Fruit fly (Drosophila melanogaster) whole organism, prepupa: ENCODE measurements around the gene Shaw.

Experiments used
- Blimp-1 ChIP-seq: fragments of 200-800 bp; sonication (Bioruptor generic); optimal IDR thresholded peaks from 3 replicates; lab custom pipeline; 2017; ENCODE audit warnings: missing biosample characterization, missing genetic modification characterization, mild to moderate bottlenecking, moderate library complexity, missing genetic modification reagents
- CG11294 ChIP-seq: fragments of 200-800 bp; sonication (Bioruptor generic); IDR thresholded peaks from 2 replicates; pipeline ENCODE4 v1.3.6; 2022; ENCODE audit warnings: missing biosample characterization, missing genetic modification characterization
- CG11762 ChIP-seq: fragments of 200-800 bp; sonication (Bioruptor generic); optimal IDR thresholded peaks from 3 replicates; lab custom pipeline; 2016; ENCODE audit warnings: missing biosample characterization, missing genetic modification characterization; ENCODE audit not compliant: insufficient read depth
- CG1621 ChIP-seq: fragments of 200-800 bp; sonication (Bioruptor generic); optimal IDR thresholded peaks from 3 replicates; lab custom pipeline; 2018; ENCODE audit warnings: missing biosample characterization, mild to moderate bottlenecking, missing genetic modification characterization
- CG16779 ChIP-seq: fragments of 200-800 bp; sonication (Bioruptor generic); optimal IDR thresholded peaks from 3 replicates; lab custom pipeline; 2017; ENCODE audit warnings: missing biosample characterization, mild to moderate bottlenecking, missing genetic modification characterization
- CG3032 ChIP-seq: fragments of 200-800 bp; optimal IDR thresholded peaks from 2 replicates; lab custom pipeline; 2019; ENCODE audit warnings: missing biosample characterization, mild to moderate bottlenecking, missing genetic modification characterization, moderate library complexity
- CG3919 ChIP-seq: fragments of 200-800 bp; sonication (Bioruptor generic); optimal IDR thresholded peaks from 3 replicates; lab custom pipeline; 2016; ENCODE audit warnings: missing biosample characterization, missing genetic modification characterization
- CG6792 ChIP-seq: fragments of 200-800 bp; sonication (Bioruptor generic); optimal IDR thresholded peaks from 3 replicates; lab custom pipeline; 2016; ENCODE audit warnings: missing biosample characterization, missing genetic modification characterization
- CG6808 ChIP-seq: fragments of 200-800 bp; sonication (Bioruptor generic); optimal IDR thresholded peaks from 3 replicates; lab custom pipeline; 2017; ENCODE audit warnings: missing biosample characterization, missing genetic modification characterization, mild to moderate bottlenecking, moderate library complexity, missing genetic modification reagents
- CG7368 ChIP-seq: fragments of 200-800 bp; sonication (Bioruptor generic); optimal IDR thresholded peaks from 3 replicates; lab custom pipeline; 2016; ENCODE audit warnings: missing biosample characterization, missing genetic modification characterization
- CG8119 ChIP-seq: fragments of 200-800 bp; sonication (Bioruptor generic); IDR thresholded peaks from 3 replicates; pipeline ENCODE4 v1.3.6; 2022; ENCODE audit warnings: missing biosample characterization, missing genetic modification characterization
- CG8319 ChIP-seq: fragments of 200-800 bp; sonication (Bioruptor generic); optimal IDR thresholded peaks from 3 replicates; lab custom pipeline; 2016; ENCODE audit warnings: missing biosample characterization, missing genetic modification characterization
- Eip78C ChIP-seq: fragments of 200-800 bp; sonication (Bioruptor generic); peaks from one replicate; lab custom pipeline; 2016; ENCODE audit warnings: missing biosample characterization, missing genetic modification characterization
- Eip93F ChIP-seq: fragments of 200-800 bp; sonication (Bioruptor generic); optimal IDR thresholded peaks from 2 replicates; lab custom pipeline; 2016; ENCODE audit warnings: missing biosample characterization, mild to moderate bottlenecking, missing genetic modification characterization
- Ets96B ChIP-seq: fragments of 200-800 bp; optimal IDR thresholded peaks from 2 replicates; lab custom pipeline; 2019; ENCODE audit warnings: missing biosample characterization, mild to moderate bottlenecking, missing genetic modification characterization, moderate library complexity
- Gug ChIP-seq: fragments of 200-800 bp; sonication (Bioruptor generic); IDR thresholded peaks from 2 replicates; pipeline ENCODE4 v1.3.6; 2022; ENCODE audit warnings: missing biosample characterization, missing genetic modification characterization
- Hr38 ChIP-seq: sonication (Bioruptor generic); optimal IDR thresholded peaks from 2 replicates; lab custom pipeline; 2016; ENCODE audit warnings: missing biosample characterization, missing genetic modification characterization
- Hr39 ChIP-seq: fragments of 200-800 bp; sonication (Bioruptor generic); optimal IDR thresholded peaks from 2 replicates; lab custom pipeline; 2016; ENCODE audit warnings: missing biosample characterization, missing genetic modification characterization
- Lpt ChIP-seq: fragments of 200-800 bp; sonication (Bioruptor generic); optimal IDR thresholded peaks from 3 replicates; lab custom pipeline; 2016; ENCODE audit warnings: missing biosample characterization, missing genetic modification characterization
- OdsH ChIP-seq: fragments of 200-800 bp; sonication (Bioruptor generic); optimal IDR thresholded peaks from 3 replicates; lab custom pipeline; 2016; ENCODE audit warnings: missing biosample characterization, missing genetic modification characterization
- Smox ChIP-seq: fragments of 200-800 bp; sonication (Bioruptor generic); optimal IDR thresholded peaks from 3 replicates; lab custom pipeline; 2016; ENCODE audit warnings: missing biosample characterization, missing genetic modification characterization
- Sox102F ChIP-seq: fragments of 200-800 bp; sonication (Bioruptor generic); optimal IDR thresholded peaks from 2 replicates; lab custom pipeline; 2016; ENCODE audit warnings: missing biosample characterization, mild to moderate bottlenecking, missing genetic modification characterization
- Sox14 ChIP-seq: fragments of 200-800 bp; sonication (Bioruptor generic); optimal IDR thresholded peaks from 3 replicates; lab custom pipeline; 2016; ENCODE audit warnings: missing biosample characterization, missing genetic modification characterization
- Sox15 ChIP-seq: fragments of 200-800 bp; sonication (Bioruptor generic); optimal IDR thresholded peaks from 3 replicates; lab custom pipeline; 2016; ENCODE audit warnings: missing biosample characterization, missing genetic modification characterization
- achi ChIP-seq: fragments of 200-800 bp; sonication (Bioruptor generic); optimal IDR thresholded peaks from 3 replicates; lab custom pipeline; 2016; ENCODE audit warnings: missing biosample characterization, missing genetic modification characterization
- cyc ChIP-seq: fragments of 200-800 bp; sonication (Bioruptor generic); optimal IDR thresholded peaks from 3 replicates; lab custom pipeline; 2016; ENCODE audit warnings: missing biosample characterization, missing genetic modification characterization
- dsx ChIP-seq: fragments of 200-800 bp; optimal IDR thresholded peaks from 3 replicates; lab custom pipeline; 2019; ENCODE audit warnings: missing biosample characterization, mild to moderate bottlenecking, missing genetic modification characterization, moderate library complexity; ENCODE audit not compliant: poor library complexity, severe bottlenecking
- esn ChIP-seq: fragments of 200-800 bp; sonication (Bioruptor generic); optimal IDR thresholded peaks from 2 replicates; lab custom pipeline; 2016; ENCODE audit warnings: missing biosample characterization, mild to moderate bottlenecking, missing genetic modification characterization, moderate library complexity
- fd59A ChIP-seq: fragments of 200-800 bp; sonication (Bioruptor generic); optimal IDR thresholded peaks from 2 replicates; lab custom pipeline; 2017; ENCODE audit warnings: missing biosample characterization, mild to moderate bottlenecking, missing genetic modification characterization, missing genetic modification reagents
- fkh ChIP-seq: fragments of 200-800 bp; sonication (Bioruptor generic); optimal IDR thresholded peaks from 3 replicates; lab custom pipeline; 2017; ENCODE audit warnings: missing biosample characterization, mild to moderate bottlenecking, missing genetic modification characterization, moderate library complexity
- net ChIP-seq: fragments of 200-800 bp; sonication (Bioruptor generic); optimal IDR thresholded peaks from 3 replicates; lab custom pipeline; 2016; ENCODE audit warnings: missing biosample characterization, missing genetic modification characterization
- salr ChIP-seq, 2 experiments: fragments of 200-800 bp; sonication (Bioruptor generic); optimal IDR thresholded peaks; 3 replicates each; lab custom pipeline; 2016 to 2018; ENCODE audit warnings: missing biosample characterization in 2 of 2, missing genetic modification characterization in 2 of 2, mild to moderate bottlenecking in 1 of 2
- spab ChIP-seq: fragments of 200-800 bp; sonication (Bioruptor generic); optimal IDR thresholded peaks from 2 replicates; lab custom pipeline; 2017; ENCODE audit warnings: missing biosample characterization, mild to moderate bottlenecking, missing genetic modification characterization, missing genetic modification reagents
- ss ChIP-seq, 2 experiments: fragments of 200-800 bp; sonication (Bioruptor generic); optimal IDR thresholded peaks; 2 replicates in 1 of 2; 3 replicates in 1 of 2; lab custom pipeline; 2017 to 2018; ENCODE audit warnings: mild to moderate bottlenecking in 2 of 2, missing biosample characterization in 2 of 2, missing genetic modification characterization in 2 of 2, moderate library complexity in 1 of 2
- svp ChIP-seq: fragments of 200-800 bp; sonication (Bioruptor generic); peaks from one replicate; lab custom pipeline; 2016; ENCODE audit warnings: missing biosample characterization, missing genetic modification characterization
- topi ChIP-seq: fragments of 200-800 bp; sonication (Bioruptor generic); optimal IDR thresholded peaks from 3 replicates; lab custom pipeline; 2016; ENCODE audit warnings: missing biosample characterization, missing genetic modification characterization

The Shaw gene

dm6 chr2L:3685139-3685851 is 32.7 kb upstream of the Shaw start:
- TF ChIP-seq svp (GFP tag; lab: Kevin White, UChicago) (peak; percentile 34), Sox15 (GFP tag; lab: Kevin White, UChicago) (no peak)

- TF ChIP-seq svp (GFP tag; lab: Kevin White, UChicago) (peak; percentile 96), CG1621 (tag; lab: Kevin White, UChicago) (peak; percentile 2), CG16779 (tag; lab: Kevin White, UChicago) (no peak), ss (GFP tag; optimal IDR thresholded peaks at IDR 0.05; lab: Kevin White, UChicago) (peak in 1 of 2 experiments; percentile 2), spab (no peak), CG8119 (GFP tag; lab: Robert Waterston, UW) (no peak)
Observed at dm6 chr2L:3692466-3692865, 25.5 kb upstream of the Shaw start, which contains the start of gene CG16704. CG16704 (minus strand) TSS chr2L:3692587.

dm6 chr2L:3693082-3693481 is 24.9 kb upstream of the Shaw start, which contains the start of gene CG3513:
CG3513 (minus strand) TSS chr2L:3693182.
- no peak for TF ChIP-seq CG3032 (tag; lab: Kevin White, UChicago)
- TF ChIP-seq esn (GFP tag; lab: Kevin White, UChicago) = no peak

- TF ChIP-seq Ets96B (tag; lab: Kevin White, UChicago) = no peak
- TF ChIP-seq Gug (GFP tag; lab: Robert Waterston, UW) = no peak
- TF ChIP-seq CG11762 (GFP tag; lab: Kevin White, UChicago) = no peak
- TF ChIP-seq CG3919 (GFP tag; lab: Kevin White, UChicago) = no peak
- no peak for TF ChIP-seq Eip78C (GFP tag; lab: Kevin White, UChicago)
- TF ChIP-seq CG8319 (GFP tag; lab: Kevin White, UChicago) = no peak
- no peak for TF ChIP-seq CG6808
- no peak for TF ChIP-seq fd59A (GFP tag; lab: Kevin White, UChicago)
- TF ChIP-seq net (GFP tag; lab: Kevin White, UChicago) = no peak
- TF ChIP-seq OdsH = no peak
- TF ChIP-seq Lpt (GFP tag; lab: Kevin White, UChicago) = no peak
- no peak for TF ChIP-seq CG11294 (GFP tag; lab: Robert Waterston, UW)
- TF ChIP-seq Sox102F (GFP tag; lab: Kevin White, UChicago) = no peak
Observed at dm6 chr2L:3693805-3694204, 24.2 kb upstream of the Shaw start, which contains the start of gene Acp24A4. Acp24A4 (minus strand) TSS chr2L:3693905.

- TF ChIP-seq Ets96B (tag; lab: Kevin White, UChicago) = no peak
- TF ChIP-seq CG7368 (GFP tag; lab: Kevin White, UChicago) = no peak
- TF ChIP-seq achi (GFP tag; lab: Kevin White, UChicago) = no peak
- no peak for TF ChIP-seq Lpt (GFP tag; lab: Kevin White, UChicago)
- TF ChIP-seq cyc (GFP tag; lab: Kevin White, UChicago) = no peak
- no peak for TF ChIP-seq Sox14 (GFP tag; lab: Kevin White, UChicago)
- no peak for TF ChIP-seq Smox (GFP tag; lab: Kevin White, UChicago)
- no peak for TF ChIP-seq Sox102F (GFP tag; lab: Kevin White, UChicago)
- TF ChIP-seq CG3032 (tag; lab: Kevin White, UChicago) = no peak
- no peak for TF ChIP-seq CG6792
- TF ChIP-seq OdsH = no peak
- TF ChIP-seq topi = no peak
- TF ChIP-seq, all 60 proteins: peak for 0
Observed at dm6 chr2L:3694920-3695319, 23.1 kb upstream of the Shaw start, which contains the start of gene CG43165. CG43165 (minus strand) TSS chr2L:3695020.

dm6 chr2L:3695361-3695818 is 22.6 kb upstream of the Shaw start, which contains the start of gene CG16713:
CG16713 (minus strand) TSS chr2L:3695411.
- TF ChIP-seq Eip78C (GFP tag; lab: Kevin White, UChicago) (peak; percentile 12), Sox102F (GFP tag; lab: Kevin White, UChicago) (no peak), salr (GFP tag; optimal IDR thresholded peaks at IDR 0.05; lab: Kevin White, UChicago) (no peak), CG7368 (GFP tag; lab: Kevin White, UChicago) (no peak), achi (GFP tag; lab: Kevin White, UChicago) (no peak), CG3032 (tag; lab: Kevin White, UChicago) (no peak), Sox14 (GFP tag; lab: Kevin White, UChicago) (no peak), Eip93F (no peak), Blimp-1 (GFP tag; lab: Kevin White, UChicago) (no peak), svp (GFP tag; lab: Kevin White, UChicago) (peak; percentile 83), Lpt (GFP tag; lab: Kevin White, UChicago) (no peak), Hr39 (GFP tag; lab: Kevin White, UChicago) (no peak), fkh (GFP tag; lab: Kevin White, UChicago) (peak; percentile 11), topi (no peak), Hr38 (GFP tag; lab: Kevin White, UChicago) (no peak), dsx (no peak)
